Fruit fly (Drosophila melanogaster) whole organism, wandering third instar larva: ENCODE data around the gene CG32074.

Experiments
- Abd-B ChIP-seq: fragments of >200 bp; optimal IDR thresholded peaks from 2 replicates; lab custom pipeline; 2017; ENCODE audit warnings: missing biosample characterization, missing genetic modification characterization
- CG32264 ChIP-seq: fragments of 200-800 bp; sonication (Bioruptor generic); optimal IDR thresholded peaks from 2 replicates; lab custom pipeline; 2016; ENCODE audit warnings: missing biosample characterization, missing genetic modification characterization
- CG9705 ChIP-seq: fragments of 200-800 bp; sonication (Bioruptor generic); optimal IDR thresholded peaks from 2 replicates; lab custom pipeline; 2018; ENCODE audit warnings: missing biosample characterization, mild to moderate bottlenecking, missing genetic modification characterization
- CrebA ChIP-seq: fragments of 200-800 bp; sonication (Bioruptor generic); optimal IDR thresholded peaks from 2 replicates; lab custom pipeline; 2016; ENCODE audit warnings: missing biosample characterization, mild to moderate bottlenecking, missing genetic modification characterization, borderline replicate concordance
- Dfd ChIP-seq: fragments of >200 bp; optimal IDR thresholded peaks from 2 replicates; lab custom pipeline; 2017; ENCODE audit warnings: missing biosample characterization, missing genetic modification characterization
- Dif ChIP-seq: fragments of 200-275, 200-300 bp; sonication (Bioruptor generic); optimal IDR thresholded peaks from 2 replicates; lab custom pipeline; 2018; ENCODE audit warnings: missing biosample characterization, missing genetic modification characterization; ENCODE audit not compliant: partially characterized antibody
- GATAd ChIP-seq: sonication (Bioruptor generic); optimal IDR thresholded peaks from 2 replicates; lab custom pipeline; 2016; ENCODE audit warnings: missing biosample characterization, missing genetic modification characterization
- HLH106 ChIP-seq: fragments of 200-800 bp; optimal IDR thresholded peaks from 3 replicates; lab custom pipeline; 2019; ENCODE audit warnings: missing biosample characterization, mild to moderate bottlenecking, missing genetic modification characterization, moderate library complexity
- Hnf4 ChIP-seq: fragments of 200-800 bp; sonication (Bioruptor generic); optimal IDR thresholded peaks from 2 replicates; lab custom pipeline; 2016; ENCODE audit warnings: missing biosample characterization, mild to moderate bottlenecking, missing genetic modification characterization
- Hr78 ChIP-seq: fragments of >200 bp; optimal IDR thresholded peaks from 2 replicates; lab custom pipeline; 2017; ENCODE audit warnings: missing biosample characterization, missing genetic modification characterization
- Hr83 ChIP-seq: fragments of 200-300 bp; sonication (Bioruptor generic); optimal IDR thresholded peaks from 2 replicates; lab custom pipeline; 2016; ENCODE audit warnings: missing biosample characterization, mild to moderate bottlenecking, missing genetic modification characterization, moderate library complexity; ENCODE audit not compliant: poor library complexity, severe bottlenecking
- Jra ChIP-seq: sonication (Bioruptor generic); optimal IDR thresholded peaks from 2 replicates; lab custom pipeline; 2016; ENCODE audit warnings: missing biosample characterization, missing genetic modification characterization
- Mio ChIP-seq: sonication (Bioruptor generic); optimal IDR thresholded peaks from 2 replicates; lab custom pipeline; 2016; ENCODE audit warnings: missing biosample characterization, missing genetic modification characterization
- Myc ChIP-seq: fragments of >200 bp; optimal IDR thresholded peaks from 2 replicates; lab custom pipeline; 2017
- N ChIP-seq: fragments of >200 bp; optimal IDR thresholded peaks from 2 replicates; lab custom pipeline; 2018; ENCODE audit warnings: missing biosample characterization, missing external identifiers, missing genetic modification characterization
- OdsH ChIP-seq: fragments of 200-800 bp; sonication (Bioruptor generic); optimal IDR thresholded peaks from 2 replicates; lab custom pipeline; 2016; ENCODE audit warnings: missing biosample characterization, mild to moderate bottlenecking, missing genetic modification characterization
- Rel ChIP-seq, 2 experiments: fragments of 200-800 bp; sonication (Bioruptor generic) in 1 of 2; optimal IDR thresholded peaks; 2 replicates in 1 of 2; 3 replicates in 1 of 2; lab custom pipeline; 2016 to 2019; ENCODE audit warnings: mild to moderate bottlenecking in 2 of 2, missing biosample characterization in 2 of 2, missing genetic modification characterization in 2 of 2, moderate library complexity in 1 of 2
- Sp1 ChIP-seq: fragments of 200-800 bp; sonication (Bioruptor generic); optimal IDR thresholded peaks from 3 replicates; lab custom pipeline; 2019; ENCODE audit warnings: missing biosample characterization, mild to moderate bottlenecking, missing genetic modification characterization, moderate library complexity
- Vsx2 ChIP-seq: fragments of 200-300, 225-300 bp; sonication (Bioruptor generic); optimal IDR thresholded peaks from 2 replicates; lab custom pipeline; 2018; ENCODE audit warnings: missing biosample characterization, missing genetic modification characterization; ENCODE audit not compliant: partially characterized antibody
- br ChIP-seq: fragments of 200-800 bp; sonication (Bioruptor generic); optimal IDR thresholded peaks from 2 replicates; lab custom pipeline; 2016; ENCODE audit warnings: missing biosample characterization, missing genetic modification characterization
- brk ChIP-seq: fragments of 200-800 bp; sonication (Bioruptor generic); optimal IDR thresholded peaks from 2 replicates; lab custom pipeline; 2016; ENCODE audit warnings: missing biosample characterization, mild to moderate bottlenecking, missing genetic modification characterization
- dl ChIP-seq, 2 experiments: fragments of 175-275, 200-275 bp in 1 of 2; fragments of 200-275 bp in 1 of 2; sonication (Bioruptor generic); optimal IDR thresholded peaks; lab custom pipeline; 2018; ENCODE audit warnings: mild to moderate bottlenecking in 2 of 2, missing biosample characterization in 2 of 2, missing genetic modification characterization in 2 of 2, moderate library complexity in 2 of 2; ENCODE audit not compliant: partially characterized antibody in 2 of 2, insufficient read depth in 1 of 2
- dmrt93B ChIP-seq: fragments of 200-800 bp; sonication (Bioruptor generic); optimal IDR thresholded peaks from 2 replicates; lab custom pipeline; 2018; ENCODE audit warnings: missing biosample characterization, mild to moderate bottlenecking, missing genetic modification characterization
- dsf ChIP-seq: sonication (Bioruptor generic); optimal IDR thresholded peaks from 2 replicates; lab custom pipeline; 2016; ENCODE audit warnings: missing biosample characterization, missing genetic modification characterization, borderline replicate concordance
- ey ChIP-seq: fragments of 200-800 bp; sonication (Bioruptor generic); optimal IDR thresholded peaks from 2 replicates; lab custom pipeline; 2016; ENCODE audit warnings: missing biosample characterization, missing genetic modification characterization
- foxo ChIP-seq, 2 experiments: fragments of 200-800 bp; sonication (Bioruptor generic); optimal IDR thresholded peaks; 2 replicates in 1 of 2; 3 replicates in 1 of 2; lab custom pipeline; 2016 to 2017; ENCODE audit warnings: missing biosample characterization in 2 of 2, missing genetic modification characterization in 2 of 2
- fru ChIP-seq: fragments of 200-800 bp; sonication (Bioruptor generic); optimal IDR thresholded peaks from 3 replicates; lab custom pipeline; 2016; ENCODE audit warnings: missing biosample characterization, mild to moderate bottlenecking, missing genetic modification characterization
- h ChIP-seq: fragments of 200-800 bp; sonication (Bioruptor generic); optimal IDR thresholded peaks from 3 replicates; lab custom pipeline; 2016; ENCODE audit warnings: missing biosample characterization, mild to moderate bottlenecking, missing genetic modification characterization
- jim ChIP-seq: fragments of 175-275, 200-325 bp; sonication (Bioruptor generic); optimal IDR thresholded peaks from 2 replicates; lab custom pipeline; 2016; ENCODE audit warnings: missing biosample characterization, mild to moderate bottlenecking, missing genetic modification characterization
- lola ChIP-seq: fragments of >200 bp; optimal IDR thresholded peaks from 2 replicates; lab custom pipeline; 2017; ENCODE audit warnings: missing biosample characterization, missing genetic modification characterization
- pan ChIP-seq: fragments of >200 bp; optimal IDR thresholded peaks from 2 replicates; lab custom pipeline; 2017
- psq ChIP-seq: fragments of 200-800 bp; sonication (Bioruptor generic); optimal IDR thresholded peaks from 3 replicates; lab custom pipeline; 2017; ENCODE audit warnings: missing biosample characterization, mild to moderate bottlenecking, missing genetic modification characterization, moderate library complexity
- rgr ChIP-seq: fragments of 200-800 bp; sonication (Bioruptor generic); optimal IDR thresholded peaks from 3 replicates; lab custom pipeline; 2016; ENCODE audit warnings: missing biosample characterization, mild to moderate bottlenecking, missing genetic modification characterization
- sage ChIP-seq: fragments of 200-800 bp; sonication (Bioruptor generic); optimal IDR thresholded peaks from 2 replicates; lab custom pipeline; 2016; ENCODE audit warnings: missing biosample characterization, mild to moderate bottlenecking, missing genetic modification characterization
- sv ChIP-seq: fragments of 200-800 bp; sonication (Bioruptor generic); optimal IDR thresholded peaks from 3 replicates; lab custom pipeline; 2016; ENCODE audit warnings: missing biosample characterization, missing genetic modification characterization
- tai ChIP-seq: sonication (Bioruptor generic); optimal IDR thresholded peaks from 2 replicates; lab custom pipeline; 2016; ENCODE audit warnings: missing biosample characterization, missing genetic modification characterization
- usp ChIP-seq: fragments of >200 bp; optimal IDR thresholded peaks from 2 replicates; lab custom pipeline; 2017; ENCODE audit warnings: missing biosample characterization, missing genetic modification characterization
- woc ChIP-seq: sonication (Bioruptor generic); optimal IDR thresholded peaks from 2 replicates; lab custom pipeline; 2016; ENCODE audit warnings: missing biosample characterization, mild to moderate bottlenecking, missing genetic modification characterization

CG32074 gene

DNA sequence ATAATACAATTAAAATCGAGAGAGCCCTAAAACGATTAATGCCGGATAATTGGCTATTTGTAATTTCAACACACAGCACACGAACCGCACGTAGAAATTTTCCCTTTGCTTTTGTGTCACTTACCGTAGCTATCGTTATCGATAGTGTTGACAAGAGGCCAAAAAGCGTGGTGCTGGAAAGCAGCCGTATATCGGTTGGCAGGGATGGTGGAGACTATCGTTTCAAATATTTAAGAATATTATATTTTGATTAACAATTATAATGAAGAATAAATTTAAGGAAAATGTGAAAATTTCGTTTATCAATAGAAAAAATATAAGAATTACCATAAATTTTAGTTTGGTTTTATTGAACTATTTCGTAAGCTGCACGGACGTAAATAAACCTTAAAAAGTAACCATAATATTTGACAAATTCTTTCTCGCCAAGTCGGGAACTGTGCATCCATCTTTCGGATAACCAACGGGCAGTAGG is 39.0 kb downstream of the CG32074 start, which contains the start of gene JIL-1:
Gene JIL-1, minus strand, starts transcription at position 148 of the 475 bp plus-strand sequence.
- peak; percentile 74 for TF ChIP-seq rgr
- TF ChIP-seq Sp1 (GFP tag; lab: Kevin White, UChicago): peak; percentile 56
- peak; percentile 76 for TF ChIP-seq woc (GFP tag; lab: Kevin White, UChicago)
- TF ChIP-seq GATAd (GFP tag; lab: Kevin White, UChicago): peak; percentile 41
- peak; percentile 69 for TF ChIP-seq sv
- peak; percentile 75 for TF ChIP-seq Jra (GFP tag; lab: Kevin White, UChicago)
- peak in 1 of 2 experiments; percentile 78 for TF ChIP-seq foxo (GFP tag; optimal IDR thresholded peaks at IDR 0.05; lab: Kevin White, UChicago)
- no peak for TF ChIP-seq N (GFP tag; lab: Kevin White, UChicago)
- peak; percentile 36 for TF ChIP-seq Rel (GFP tag; optimal IDR thresholded peaks at IDR 0.05; lab: Kevin White, UChicago)
- TF ChIP-seq Rel (tag; optimal IDR thresholded peaks at IDR 0.05; lab: Kevin White, UChicago): peak; percentile 32
- TF ChIP-seq Dif (GFP tag; lab: Kevin White, UChicago): no peak
- TF ChIP-seq Abd-B (GFP tag; lab: Kevin White, UChicago): no peak
- TF ChIP-seq Mio (GFP tag; lab: Kevin White, UChicago): peak; percentile 0
- peak; percentile 29 for TF ChIP-seq CG9705 (GFP tag; lab: Kevin White, UChicago)
- peak; percentile 68 for TF ChIP-seq HLH106 (tag; lab: Kevin White, UChicago)
- peak; percentile 60 for TF ChIP-seq dsf (GFP tag; lab: Kevin White, UChicago)
- TF ChIP-seq jim (GFP tag; lab: Kevin White, UChicago): peak; percentile 6
- no peak for TF ChIP-seq dmrt93B (GFP tag; lab: Kevin White, UChicago)
- peak; percentile 25 for TF ChIP-seq Vsx2
- TF ChIP-seq tai (GFP tag; lab: Kevin White, UChicago): peak; percentile 40
- TF ChIP-seq dl (GFP tag; optimal IDR thresholded peaks at IDR 0.05; lab: Kevin White, UChicago; ENCODE audit: insufficient read depth in 1 of 2, partially characterized antibody in 2 of 2): no peak
- peak; percentile 20 for TF ChIP-seq OdsH (GFP tag; lab: Kevin White, UChicago)
- TF ChIP-seq psq (GFP tag; lab: Kevin White, UChicago): peak; percentile 75
- TF ChIP-seq Dfd (GFP tag; lab: Kevin White, UChicago): no peak
- peak; percentile 2 for TF ChIP-seq Myc (lab: Kevin White, UChicago)
- peak; percentile 83 for TF ChIP-seq Hnf4 (GFP tag; lab: Kevin White, UChicago)
- peak; percentile 38 for TF ChIP-seq Hr83 (GFP tag; lab: Kevin White, UChicago)
- TF ChIP-seq fru (GFP tag; lab: Kevin White, UChicago): peak; percentile 62
- no peak for TF ChIP-seq pan (lab: Kevin White, UChicago)
- no peak for TF ChIP-seq lola (GFP tag; lab: Kevin White, UChicago)
- peak; percentile 51 for TF ChIP-seq ey
- TF ChIP-seq usp (GFP tag; lab: Kevin White, UChicago): no peak
- peak; percentile 69 for TF ChIP-seq brk (GFP tag; lab: Kevin White, UChicago)
- peak; percentile 66 for TF ChIP-seq br
- no peak for TF ChIP-seq CG32264 (GFP tag; lab: Kevin White, UChicago)
- no peak for TF ChIP-seq Hr78
- peak; percentile 65 for TF ChIP-seq sage (GFP tag; lab: Kevin White, UChicago)
- TF ChIP-seq h (GFP tag; lab: Kevin White, UChicago): peak; percentile 77
- no peak for TF ChIP-seq CrebA (GFP tag; lab: Kevin White, UChicago)

DNA sequence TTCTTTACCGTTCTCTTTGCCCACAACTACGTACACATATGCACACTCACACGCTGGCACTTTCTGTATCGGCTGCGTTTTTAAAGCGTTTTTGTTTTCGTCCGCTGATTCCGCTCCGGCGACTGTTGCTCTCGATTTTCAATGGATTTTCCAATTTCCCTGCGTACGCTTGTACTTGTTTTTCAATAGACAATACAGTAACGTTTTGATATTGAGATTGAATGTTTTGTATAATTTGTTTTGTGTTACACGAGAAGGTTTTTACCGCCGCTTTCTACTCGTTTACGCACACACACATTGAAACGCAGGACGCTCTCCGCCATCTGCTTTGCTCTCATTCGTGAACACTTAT is 39.5 kb downstream of the CG32074 start:
- no peak for TF ChIP-seq GATAd (GFP tag; lab: Kevin White, UChicago)
- no peak for TF ChIP-seq pan (lab: Kevin White, UChicago)
- TF ChIP-seq N (GFP tag; lab: Kevin White, UChicago): peak; percentile 5
- TF ChIP-seq psq (GFP tag; lab: Kevin White, UChicago): peak; percentile 94
- no peak for TF ChIP-seq tai (GFP tag; lab: Kevin White, UChicago)
- no peak for TF ChIP-seq Mio (GFP tag; lab: Kevin White, UChicago)
- TF ChIP-seq Sp1 (GFP tag; lab: Kevin White, UChicago): no peak
- TF ChIP-seq, all 38 proteins: peak for 2
